Fruit fly (Drosophila melanogaster): ENCODE data around the gene naz.

Gene naz

dm6 chr3R:18311368-18311919, 17.3 kb downstream of the naz start (continued):
- TF ChIP-seq CG8281 (tag; optimal IDR thresholded peaks at IDR 0.05) (peak; percentile 24), toy (GFP tag; IDR thresholded peaks at IDR 0.05) (no peak), CG16815 (GFP tag; optimal IDR thresholded peaks at IDR 0.05) (peak; percentile 44), run (tag; optimal IDR thresholded peaks at IDR 0.05) (peak; percentile 9), CG11085 (GFP tag; IDR thresholded peaks at IDR 0.05) (no peak), pfk (GFP tag; optimal IDR thresholded peaks at IDR 0.05) (no peak), cad (GFP tag; optimal IDR thresholded peaks at IDR 0.05) (no peak), pita (GFP tag; optimal IDR thresholded peaks at IDR 0.05) (no peak), sc (optimal IDR thresholded peaks at IDR 0.05) (no peak), sc (GFP tag; optimal IDR thresholded peaks at IDR 0.05) (peak; percentile 32), CoRest (tag; optimal IDR thresholded peaks at IDR 0.05) (peak; percentile 85), croc (GFP tag; conservative IDR thresholded peaks at IDR 0.05) (no peak; the same call in 1 of the 3 replicates), lola (GFP tag; optimal IDR thresholded peaks at IDR 0.05) (peak in 1 of 3 experiments; percentile 88), nau (GFP tag; optimal IDR thresholded peaks at IDR 0.05) (peak; percentile 75), tgo (GFP tag; IDR thresholded peaks at IDR 0.05) (no peak), sens (GFP tag) (peak; percentile 83), shn (GFP tag; optimal IDR thresholded peaks at IDR 0.05) (peak; percentile 2), CG8388 (GFP tag; optimal IDR thresholded peaks at IDR 0.05) (peak; percentile 54), dmrt11E (tag; optimal IDR thresholded peaks at IDR 0.05) (peak; percentile 72), abd-A (tag; optimal IDR thresholded peaks at IDR 0.05) (peak; percentile 97), NfI (GFP tag; optimal IDR thresholded peaks at IDR 0.05) (peak; percentile 15), CG31388 (GFP tag; optimal IDR thresholded peaks at IDR 0.05) (no peak), Nf-YB (GFP tag; optimal IDR thresholded peaks at IDR 0.05) (peak; percentile 61), ci (GFP tag; IDR thresholded peaks at IDR 0.05) (peak; percentile 86), Ets97D (GFP tag; optimal IDR thresholded peaks at IDR 0.05) (no peak), Doc2 (GFP tag; IDR thresholded peaks at IDR 0.05) (no peak), chn (GFP tag; optimal IDR thresholded peaks at IDR 0.05) (peak; percentile 53), yki (optimal IDR thresholded peaks at IDR 0.05) (no peak), MTF-1 (GFP tag; optimal IDR thresholded peaks at IDR 0.05; ENCODE audit: borderline replicate concordance) (peak; percentile 73), vvl (GFP tag; IDR thresholded peaks at IDR 0.05) (peak; percentile 81), psq (GFP tag; optimal IDR thresholded peaks at IDR 0.05) (peak; percentile 87), CG17912 (GFP tag; optimal IDR thresholded peaks at IDR 0.05) (no peak), nerfin-2 (GFP tag; IDR thresholded peaks at IDR 0.05; ENCODE audit: partially characterized antibody) (0 out of 2 replicates have a peak, but pooled peaks have one; percentile 14), CG6654 (GFP tag; optimal IDR thresholded peaks at IDR 0.05) (no peak), CG2875 (GFP tag; optimal IDR thresholded peaks at IDR 0.05) (peak; percentile 79), HmgD (GFP tag; optimal IDR thresholded peaks at IDR 0.05) (no peak), CG17829 (tag; optimal IDR thresholded peaks at IDR 0.05) (peak; percentile 68), CG6272 (GFP tag; IDR thresholded peaks at IDR 0.05) (0 out of 2 replicates have a peak, but pooled peaks have one; percentile 30), CG42726 (GFP tag; IDR thresholded peaks at IDR 0.05; ENCODE audit: partially characterized antibody) (0 out of 2 replicates have a peak, but pooled peaks have one; percentile 30), dati (GFP tag; IDR thresholded peaks at IDR 0.05) (0 out of 2 replicates have a peak, but pooled peaks have one; percentile 36), CG14014 (GFP tag; IDR thresholded peaks at IDR 0.05) (no peak), CG7839 (tag; optimal IDR thresholded peaks at IDR 0.05) (peak; percentile 76), otp (GFP tag; IDR thresholded peaks at IDR 0.05) (peak; percentile 77), Mes4 (GFP tag; optimal IDR thresholded peaks at IDR 0.05) (peak; percentile 50), CG10274 (GFP tag; optimal IDR thresholded peaks at IDR 0.05) (peak; percentile 11), CG15011 (GFP tag; optimal IDR thresholded peaks at IDR 0.05) (no peak), gcm (GFP tag; optimal IDR thresholded peaks at IDR 0.05) (peak; percentile 58), slp2 (GFP tag; optimal IDR thresholded peaks at IDR 0.05) (peak; percentile 41), CG32532 (GFP tag; IDR thresholded peaks at IDR 0.05) (peak; percentile 50; the same call in 1 of the 2 replicates), CG16813 (GFP tag; IDR thresholded peaks at IDR 0.05; ENCODE audit: partially characterized antibody) (no peak)

All from whole organism, embryonic.